Worm (Caenorhabditis elegans): ENCODE data around the gene clec-118.

ce11 chrII:621141-621540 is 8.9 kb upstream of the clec-118 start:
- no peak for TF ChIP-seq him-1 (tag; optimal IDR thresholded peaks at IDR 0.05)
- TF ChIP-seq W03F9.2 (tag; optimal IDR thresholded peaks at IDR 0.05) = no peak

Data from whole organism, L4/young adult.